Worm (Caenorhabditis elegans) whole organism, midembryonic: ENCODE results near the gene F15B9.6.

Experiments used
- cog-1 ChIP-seq: sonication (generic microtip); optimal IDR thresholded peaks from 2 replicates; lab custom pipeline; 2016; ENCODE audit warnings: missing genetic modification characterization, missing compliant biosample characterization
- flt-1 ChIP-seq: fragments of 200-800 bp; sonication (Bioruptor generic); IDR thresholded peaks from 2 replicates; pipeline ENCODE4 v1.3.6; 2022; ENCODE audit warnings: missing genetic modification characterization, missing compliant biosample characterization
- med-1 ChIP-seq: sonication (generic microtip); optimal IDR thresholded peaks from 2 replicates; lab custom pipeline; 2017; ENCODE audit warnings: missing genetic modification characterization, mild to moderate bottlenecking, missing compliant biosample characterization, antibody characterized with exemption, missing genetic modification reagents; ENCODE audit not compliant: insufficient read depth
- tab-1 ChIP-seq: fragments of 200-800 bp; sonication (Bioruptor generic); IDR thresholded peaks from 2 replicates; pipeline ENCODE4 v1.3.6; 2022; ENCODE audit warnings: missing genetic modification characterization, missing compliant biosample characterization
- ztf-29 ChIP-seq: fragments of 200-800 bp; sonication (Bioruptor generic); IDR thresholded peaks from 2 replicates; pipeline ENCODE4 v1.3.6; 2022; ENCODE audit warnings: missing genetic modification reagents, missing genetic modification characterization, missing compliant biosample characterization

ce11 chrV:12987061-12987460 is 26.9 kb upstream of the F15B9.6 start, which contains the start of gene shw-3:
- TF ChIP-seq med-1 (GFP tag; lab: Kevin White, UChicago) (no peak), flt-1 (GFP tag; lab: Robert Waterston, UW) (no peak), cog-1 (no peak), ztf-29 (no peak), tab-1 (GFP tag; lab: Robert Waterston, UW) (no peak)
